Worm (Caenorhabditis elegans): ENCODE data around the gene pxmp-4.

- TF ChIP-seq cnd-1 (tag; optimal IDR thresholded peaks at IDR 0.05) (no peak), snpc-4 (tag; optimal IDR thresholded peaks at IDR 0.05) (no peak), ztf-11 (tag; optimal IDR thresholded peaks at IDR 0.05) (no peak)
Observed at ce11 chrIV:366406-366805, 29.4 kb upstream of the pxmp-4 start.

Data from whole organism, mixed stage, embryonic.